Fruit fly (Drosophila melanogaster): ENCODE measurements around the gene Taf9.
A peak's percentile ranks its signal among the peaks of the same experiment; 100 is the strongest.

Gene Taf9

dm6 chrX:17856458-17857277 lies 14.7 kb downstream of the Taf9 start, which contains the start of gene Srx (continued):
- TF ChIP-seq zfh1 (GFP tag; IDR thresholded peaks at IDR 0.05), result 0 out of 3 replicates have a peak, but pooled peaks have one; percentile 20
- no peak for TF ChIP-seq Deaf1 (tag; optimal IDR thresholded peaks at IDR 0.05)
- no peak for TF ChIP-seq sqz (GFP tag; optimal IDR thresholded peaks at IDR 0.05)
- TF ChIP-seq Gug (GFP tag; IDR thresholded peaks at IDR 0.05), result no peak
- TF ChIP-seq CG13296 (GFP tag; optimal IDR thresholded peaks at IDR 0.05), result peak; percentile 25
- peak; percentile 26 for TF ChIP-seq HLH54F (GFP tag; optimal IDR thresholded peaks at IDR 0.05)
- TF ChIP-seq dmrt99B (tag; optimal IDR thresholded peaks at IDR 0.05), result no peak
- TF ChIP-seq Myb (GFP tag; optimal IDR thresholded peaks at IDR 0.05), result peak; percentile 81
- TF ChIP-seq bab2 (GFP tag; optimal IDR thresholded peaks at IDR 0.05), result peak; percentile 17
- TF ChIP-seq zfh2 (GFP tag; optimal IDR thresholded peaks at IDR 0.05), result peak; percentile 12
- peak; percentile 23 for TF ChIP-seq Fer1 (GFP tag; optimal IDR thresholded peaks at IDR 0.05)
- no peak for TF ChIP-seq CG8089 (GFP tag; optimal IDR thresholded peaks at IDR 0.05)
- TF ChIP-seq Pdp1 (GFP tag; optimal IDR thresholded peaks at IDR 0.05), result peak; percentile 26 to 72
- TF ChIP-seq CG10543 (GFP tag; optimal IDR thresholded peaks at IDR 0.05), result peak; percentile 77
- TF ChIP-seq mld (GFP tag; IDR thresholded peaks at IDR 0.05; ENCODE audit: partially characterized antibody), result no peak
- TF ChIP-seq en (GFP tag; optimal IDR thresholded peaks at IDR 0.05), result no peak
- TF ChIP-seq sc (optimal IDR thresholded peaks at IDR 0.05), result no peak
- no peak for TF ChIP-seq sc (GFP tag; optimal IDR thresholded peaks at IDR 0.05)
- no peak for TF ChIP-seq slp2 (GFP tag; optimal IDR thresholded peaks at IDR 0.05)
- peak; percentile 8 for TF ChIP-seq Dek (tag; optimal IDR thresholded peaks at IDR 0.05)
- peak; percentile 29; the same call in 1 of the 2 replicates for TF ChIP-seq Rfx (GFP tag; IDR thresholded peaks at IDR 0.05)
- no peak for TF ChIP-seq CG4707 (GFP tag; optimal IDR thresholded peaks at IDR 0.05)
- no peak for TF ChIP-seq rib (GFP tag; IDR thresholded peaks at IDR 0.05)
- TF ChIP-seq Dref (GFP tag; IDR thresholded peaks at IDR 0.05), result peak; percentile 35; the same call in 1 of the 2 replicates
- TF ChIP-seq Aef1 (GFP tag; IDR thresholded peaks at IDR 0.05), result no peak
- TF ChIP-seq MBD-R2 (GFP tag; IDR thresholded peaks at IDR 0.05), result peak; percentile 33; the same call in 1 of the 2 replicates
- TF ChIP-seq CG12659 (GFP tag; optimal IDR thresholded peaks at IDR 0.05), result peak; percentile 27
- peak; percentile 57 for TF ChIP-seq CG1603 (tag; optimal IDR thresholded peaks at IDR 0.05)
- no peak for TF ChIP-seq Lim3 (GFP tag; IDR thresholded peaks at IDR 0.05)
- no peak for TF ChIP-seq CG11695 (GFP tag; IDR thresholded peaks at IDR 0.05)
- no peak for TF ChIP-seq HmgD (GFP tag; optimal IDR thresholded peaks at IDR 0.05)
- TF ChIP-seq so (GFP tag; IDR thresholded peaks at IDR 0.05), result 0 out of 3 replicates have a peak, but pooled peaks have one; percentile 35
- TF ChIP-seq bbx (GFP tag; IDR thresholded peaks at IDR 0.05; ENCODE audit: partially characterized antibody), result no peak
- peak; percentile 21 for TF ChIP-seq caup (GFP tag; optimal IDR thresholded peaks at IDR 0.05; ENCODE audit: severe bottlenecking)
- peak; percentile 4 for TF ChIP-seq Meics (GFP tag; optimal IDR thresholded peaks at IDR 0.05)
- no peak for TF ChIP-seq kah (GFP tag; optimal IDR thresholded peaks at IDR 0.05)
- TF ChIP-seq CG10267 (tag; optimal IDR thresholded peaks at IDR 0.05), result peak; percentile 15
- TF ChIP-seq CG7372 (GFP tag; IDR thresholded peaks at IDR 0.05), result no peak
- 0 out of 2 replicates have a peak, but pooled peaks have one; percentile 17 for TF ChIP-seq CG9932 (GFP tag; IDR thresholded peaks at IDR 0.05)
- TF ChIP-seq CG1024 (GFP tag; IDR thresholded peaks at IDR 0.05), result no peak
- TF ChIP-seq CG4282 (GFP tag; optimal IDR thresholded peaks at IDR 0.05), result no peak
- no peak for TF ChIP-seq oc (tag; optimal IDR thresholded peaks at IDR 0.05)
- no peak for TF ChIP-seq CG17829 (tag; optimal IDR thresholded peaks at IDR 0.05)
- no peak for TF ChIP-seq Taf1 (GFP tag; IDR thresholded peaks at IDR 0.05)
- TF ChIP-seq CG13775 (GFP tag; optimal IDR thresholded peaks at IDR 0.05), result peak; percentile 3
- TF ChIP-seq chinmo (GFP tag; IDR thresholded peaks at IDR 0.05; ENCODE audit: partially characterized antibody), result 0 out of 4 replicates have a peak, but pooled peaks have one; percentile 65
- TF ChIP-seq sens (GFP tag), result peak; percentile 72
- TF ChIP-seq CG2116 (GFP tag; optimal IDR thresholded peaks at IDR 0.05), result peak; percentile 53
- TF ChIP-seq CG14965 (GFP tag; optimal IDR thresholded peaks at IDR 0.05; ENCODE audit: borderline replicate concordance), result no peak

Measured in whole organism, embryonic.